Fruit fly (Drosophila melanogaster) whole organism, embryonic: Measurements from ENCODE around the gene Ssk.

Experiments
- ATbp ChIP-seq: fragments of 200-800 bp; sonication (Bioruptor generic); optimal IDR thresholded peaks from 2 replicates; lab custom pipeline; 2017; ENCODE audit warnings: missing biosample characterization, mild to moderate bottlenecking, missing genetic modification characterization, missing genetic modification reagents
- Awh ChIP-seq: fragments of 200-800 bp; sonication (Bioruptor generic); IDR thresholded peaks from 2 replicates; pipeline ENCODE4, ENCODE4 v1.3.6; 2022; ENCODE audit warnings: missing biosample characterization, missing genetic modification characterization
- CG10321 ChIP-seq: fragments of 200-800 bp; sonication (Bioruptor generic); IDR thresholded peaks from 2 replicates; pipeline ENCODE4 v1.3.6; 2022; ENCODE audit warnings: missing biosample characterization, missing genetic modification characterization
- CG12071 ChIP-seq: fragments of 200-800 bp; sonication (Bioruptor generic); optimal IDR thresholded peaks from 3 replicates; lab custom pipeline; 2018; ENCODE audit warnings: missing biosample characterization, mild to moderate bottlenecking, missing genetic modification characterization
- CG12155 ChIP-seq: fragments of 200-800 bp; sonication (Bioruptor generic); optimal IDR thresholded peaks from 3 replicates; lab custom pipeline; 2016; ENCODE audit warnings: missing biosample characterization, missing genetic modification characterization
- CG13123 ChIP-seq: fragments of 200-800 bp; sonication (Bioruptor generic); optimal IDR thresholded peaks from 2 replicates; lab custom pipeline; 2016; ENCODE audit warnings: missing biosample characterization, missing genetic modification characterization
- CG14014 ChIP-seq: fragments of 200-800 bp; sonication (Bioruptor generic); IDR thresholded peaks from 2 replicates; pipeline ENCODE4 v1.3.6; 2022; ENCODE audit warnings: missing biosample characterization, missing genetic modification characterization
- CG15269 ChIP-seq: fragments of 200-800 bp; sonication (Bioruptor generic); optimal IDR thresholded peaks from 2 replicates; lab custom pipeline; 2018; ENCODE audit warnings: missing biosample characterization, mild to moderate bottlenecking, missing genetic modification characterization, moderate library complexity
- CG1603 ChIP-seq: fragments of 200-800 bp; sonication (Bioruptor generic); optimal IDR thresholded peaks from 2 replicates; lab custom pipeline; 2019; ENCODE audit warnings: missing biosample characterization, mild to moderate bottlenecking, missing genetic modification characterization, moderate library complexity
- CG17328 ChIP-seq: fragments of 200-800 bp; sonication (Bioruptor generic); IDR thresholded peaks from 2 replicates; pipeline ENCODE4 v1.3.6; 2022; ENCODE audit warnings: missing biosample characterization, missing genetic modification characterization
- CG18011 ChIP-seq: fragments of 200-800 bp; sonication (Bioruptor generic); optimal IDR thresholded peaks from 2 replicates; lab custom pipeline; 2017; ENCODE audit warnings: missing biosample characterization, missing genetic modification characterization, mild to moderate bottlenecking, moderate library complexity, missing genotype
- CG18262 ChIP-seq: fragments of 200-800 bp; optimal IDR thresholded peaks from 3 replicates; lab custom pipeline; 2019; ENCODE audit warnings: missing biosample characterization, mild to moderate bottlenecking, missing genetic modification characterization, moderate library complexity
- CG18599 ChIP-seq: fragments of 200-800 bp; sonication (Bioruptor generic); optimal IDR thresholded peaks from 3 replicates; lab custom pipeline; 2017; ENCODE audit warnings: missing biosample characterization, missing genetic modification characterization, mild to moderate bottlenecking, moderate library complexity, missing genetic modification reagents
- CG2116 ChIP-seq: fragments of 200-800 bp; sonication (Bioruptor generic); optimal IDR thresholded peaks from 3 replicates; lab custom pipeline; 2018; ENCODE audit warnings: missing biosample characterization, mild to moderate bottlenecking, missing genetic modification characterization
- CG31388 ChIP-seq: fragments of 200-800 bp; sonication (Bioruptor generic); optimal IDR thresholded peaks from 2 replicates; lab custom pipeline; 2016; ENCODE audit warnings: missing biosample characterization, missing genetic modification characterization
- CG32532 ChIP-seq: fragments of 200-800 bp; sonication (Bioruptor generic); IDR thresholded peaks from 2 replicates; pipeline ENCODE4 v1.3.6; 2022; ENCODE audit warnings: missing biosample characterization, missing genetic modification characterization
- CG33213 ChIP-seq: fragments of 200-800 bp; sonication (Bioruptor generic); optimal IDR thresholded peaks from 3 replicates; lab custom pipeline; 2016; ENCODE audit warnings: missing biosample characterization, missing genetic modification characterization
- CG3995 ChIP-seq: fragments of 200-800 bp; sonication (Bioruptor generic); optimal IDR thresholded peaks from 3 replicates; lab custom pipeline; 2016; ENCODE audit warnings: missing biosample characterization, missing genetic modification characterization
- CG4730 ChIP-seq: fragments of 200-800 bp; sonication (Bioruptor generic); IDR thresholded peaks from 2 replicates; pipeline ENCODE4 v1.3.6; 2022; ENCODE audit warnings: missing biosample characterization, missing genetic modification characterization
- CG5180 ChIP-seq: fragments of 200-800 bp; sonication (Bioruptor generic); optimal IDR thresholded peaks from 3 replicates; lab custom pipeline; 2017; ENCODE audit warnings: missing biosample characterization, missing genetic modification characterization, mild to moderate bottlenecking, moderate library complexity, missing genetic modification reagents
- CG6683 ChIP-seq: fragments of 200-800 bp; sonication (Bioruptor generic); optimal IDR thresholded peaks from 2 replicates; lab custom pipeline; 2017; ENCODE audit warnings: missing biosample characterization, mild to moderate bottlenecking, missing genetic modification characterization, missing genetic modification reagents
- CG7556 ChIP-seq: fragments of 200-800 bp; sonication (Bioruptor generic); optimal IDR thresholded peaks from 2 replicates; lab custom pipeline; 2017; ENCODE audit warnings: missing biosample characterization, mild to moderate bottlenecking, missing genetic modification characterization
- CG7839 ChIP-seq: fragments of 200-800 bp; sonication (Bioruptor generic); optimal IDR thresholded peaks from 3 replicates; lab custom pipeline; 2018; ENCODE audit warnings: missing biosample characterization, mild to moderate bottlenecking, missing genetic modification characterization, moderate library complexity
- CG9215 ChIP-seq: fragments of 200-800 bp; sonication (Bioruptor generic); IDR thresholded peaks from 2 replicates; pipeline ENCODE4 v1.3.6; 2022; ENCODE audit warnings: missing biosample characterization, missing genetic modification characterization
- CG9437 ChIP-seq: fragments of 200-800 bp; sonication (Bioruptor generic); optimal IDR thresholded peaks from 2 replicates; lab custom pipeline; 2018; ENCODE audit warnings: missing biosample characterization, mild to moderate bottlenecking, missing genetic modification characterization
- CkIIα-i1 ChIP-seq: fragments of 200-800 bp; sonication (Bioruptor generic); IDR thresholded peaks from 2 replicates; pipeline ENCODE4 v1.3.6; 2022; ENCODE audit warnings: missing biosample characterization, missing genetic modification characterization
- Doc3 ChIP-seq: fragments of 200-800 bp; sonication (Bioruptor generic); IDR thresholded peaks from 3 replicates; pipeline ENCODE4 v1.3.6; 2022; ENCODE audit warnings: missing biosample characterization, missing genetic modification characterization; ENCODE audit not compliant: partially characterized antibody
- Drgx ChIP-seq: fragments of 200-800 bp; sonication (Bioruptor generic); IDR thresholded peaks from 2 replicates; pipeline ENCODE4 v1.3.6; 2022; ENCODE audit warnings: missing biosample characterization, missing genetic modification characterization
- Ets65A ChIP-seq: fragments of 200-800 bp; sonication (Bioruptor generic); peaks from one replicate; lab custom pipeline; 2016; ENCODE audit warnings: missing biosample characterization, missing genetic modification characterization
- MTF-1 ChIP-seq: fragments of 200-800 bp; sonication (Bioruptor generic); optimal IDR thresholded peaks from 2 replicates; lab custom pipeline; 2018; ENCODE audit warnings: missing biosample characterization, mild to moderate bottlenecking, missing genetic modification characterization, borderline replicate concordance
- NC2α ChIP-seq: fragments of 200-800 bp; sonication (Bioruptor generic); optimal IDR thresholded peaks from 2 replicates; lab custom pipeline; 2016; ENCODE audit warnings: missing biosample characterization, missing genetic modification characterization
- NC2β ChIP-seq: fragments of 200-800 bp; sonication (Bioruptor generic); optimal IDR thresholded peaks from 2 replicates; lab custom pipeline; 2016; ENCODE audit warnings: missing biosample characterization, missing genetic modification characterization
- Oli ChIP-seq: fragments of 200-800 bp; sonication (Bioruptor generic); optimal IDR thresholded peaks from 2 replicates; lab custom pipeline; 2018; ENCODE audit warnings: missing biosample characterization, mild to moderate bottlenecking, missing genetic modification characterization, moderate library complexity
- Opbp ChIP-seq: fragments of 200-800 bp; sonication (Bioruptor generic); IDR thresholded peaks from 3 replicates; pipeline ENCODE4 v1.3.6; 2022; ENCODE audit warnings: missing biosample characterization, missing genetic modification characterization; ENCODE audit not compliant: partially characterized antibody
- Side ChIP-seq: fragments of 200-800 bp; sonication (Bioruptor generic); optimal IDR thresholded peaks from 2 replicates; lab custom pipeline; 2016; ENCODE audit warnings: missing biosample characterization, missing genetic modification characterization
- Sox102F ChIP-seq: fragments of 200-800 bp; sonication (Bioruptor generic); optimal IDR thresholded peaks from 2 replicates; lab custom pipeline; 2018; ENCODE audit warnings: missing biosample characterization, mild to moderate bottlenecking, missing genetic modification characterization, moderate library complexity
- az2 ChIP-seq: fragments of 200-800 bp; sonication (Bioruptor generic); optimal IDR thresholded peaks from 3 replicates; lab custom pipeline; 2016; ENCODE audit warnings: missing biosample characterization, missing genetic modification characterization
- cad ChIP-seq: fragments of >200 bp; optimal IDR thresholded peaks from 2 replicates; lab custom pipeline; 2017; ENCODE audit warnings: missing biosample characterization, missing genetic modification characterization
- chif ChIP-seq, 2 experiments: fragments of 200-800 bp; sonication (Bioruptor generic); optimal IDR thresholded peaks; 3 replicates each; lab custom pipeline; 2016; ENCODE audit warnings: missing biosample characterization in 2 of 2, missing genetic modification characterization in 2 of 2
- danr ChIP-seq: fragments of 200-800 bp; sonication (Bioruptor generic); IDR thresholded peaks from 2 replicates; pipeline ENCODE4 v1.3.6; 2022; ENCODE audit warnings: missing biosample characterization, missing genetic modification characterization
- fd3F ChIP-seq: fragments of 200-800 bp; sonication (Bioruptor generic); optimal IDR thresholded peaks from 2 replicates; lab custom pipeline; 2018; ENCODE audit warnings: missing biosample characterization, mild to moderate bottlenecking, missing genetic modification characterization, moderate library complexity
- jumu ChIP-seq: fragments of 200-800 bp; sonication (Bioruptor generic); optimal IDR thresholded peaks from 3 replicates; lab custom pipeline; 2016; ENCODE audit warnings: missing biosample characterization, missing genetic modification characterization
- kah ChIP-seq: fragments of 200-800 bp; sonication (Bioruptor generic); optimal IDR thresholded peaks from 2 replicates; lab custom pipeline; 2018; ENCODE audit warnings: missing biosample characterization, mild to moderate bottlenecking, missing genetic modification characterization
- lmd ChIP-seq: fragments of 200-800 bp; sonication (Bioruptor generic); IDR thresholded peaks from 2 replicates; pipeline ENCODE4 v1.3.6; 2022; ENCODE audit warnings: missing biosample characterization, missing genetic modification characterization
- mirr ChIP-seq: fragments of 200-800 bp; sonication (Bioruptor generic); optimal IDR thresholded peaks from 3 replicates; lab custom pipeline; 2018; ENCODE audit warnings: missing biosample characterization, mild to moderate bottlenecking, missing genetic modification characterization
- nom ChIP-seq: fragments of 200-800 bp; sonication (Bioruptor generic); optimal IDR thresholded peaks from 2 replicates; lab custom pipeline; 2017; ENCODE audit warnings: missing biosample characterization, missing genetic modification characterization, mild to moderate bottlenecking, moderate library complexity, missing genetic modification reagents
- pan ChIP-seq, 4 experiments: fragments of >200 bp in 3 of 4; fragments of 200-800 bp in 1 of 4; sonication (Bioruptor generic) in 1 of 4; optimal IDR thresholded peaks in 3 of 4; IDR thresholded peaks in 1 of 4; 2 replicates each; pipeline versions ENCODE4 v1.3.6 to Lab custom; 2017 to 2022; ENCODE audit warnings: missing biosample characterization in 2 of 4, missing genetic modification characterization in 2 of 4, mixed read lengths in 1 of 4
- sob ChIP-seq: fragments of 200-800 bp; sonication (Bioruptor generic); IDR thresholded peaks from 2 replicates; pipeline ENCODE4 v1.3.6; 2022; ENCODE audit warnings: missing biosample characterization, missing genetic modification characterization
- tx ChIP-seq: fragments of 200-800 bp; sonication (Bioruptor generic); optimal IDR thresholded peaks from 2 replicates; lab custom pipeline; 2016; ENCODE audit warnings: missing biosample characterization, missing genetic modification characterization

Ssk gene

dm6 chr3L:20185206-20185868 lies 3.0 kb upstream of the Ssk start (continued):
- TF ChIP-seq Side (GFP tag; lab: Kevin White, UChicago) (no peak), Opbp (GFP tag; lab: Robert Waterston, UW) (no peak), CG32532 (peak; percentile 42; the same call in 1 of the 2 replicates), nom (GFP tag; lab: Kevin White, UChicago) (no peak), kah (no peak), mirr (GFP tag; lab: Kevin White, UChicago) (no peak), CG5180 (GFP tag; lab: Kevin White, UChicago) (no peak), CG13123 (peak; percentile 37), NC2β (GFP tag; lab: Kevin White, UChicago) (no peak), CG14014 (peak; percentile 58), chif (GFP tag; optimal IDR thresholded peaks at IDR 0.05; lab: Kevin White, UChicago) (no peak), CG4730 (GFP tag; lab: Robert Waterston, UW) (no peak), cad (GFP tag; lab: Kevin White, UChicago) (no peak), Oli (tag; lab: Kevin White, UChicago) (peak; percentile 77), CG2116 (peak; percentile 37), Ets65A (peak; percentile 78), CG17328 (no peak), CG18011 (GFP tag; lab: Kevin White, UChicago) (no peak), CG7839 (tag; lab: Kevin White, UChicago) (peak; percentile 75), CG9215 (GFP tag; lab: Robert Waterston, UW) (no peak; the same call in 1 of the 2 replicates), Drgx (GFP tag; lab: Robert Waterston, UW) (no peak), CG12071 (GFP tag; lab: Kevin White, UChicago) (no peak), CG9437 (GFP tag; lab: Kevin White, UChicago) (peak; percentile 59), jumu (GFP tag; lab: Kevin White, UChicago) (no peak), az2 (peak; percentile 40), CG18262 (tag; lab: Kevin White, UChicago) (peak; percentile 29), ATbp (GFP tag; lab: Kevin White, UChicago) (peak; percentile 29), tx (GFP tag; lab: Kevin White, UChicago) (peak; percentile 16), sob (peak; percentile 44; the same call in 1 of the 2 replicates), pan (optimal IDR thresholded peaks at IDR 0.05; lab: Kevin White, UChicago) (no peak), pan (GFP tag; optimal IDR thresholded peaks at IDR 0.05 in 1 of 2, IDR thresholded peaks at IDR 0.05 in 1 of 2) (no peak), CG15269 (tag; lab: Kevin White, UChicago) (peak; percentile 62), Doc3 (no peak), Sox102F (GFP tag; lab: Kevin White, UChicago) (peak; percentile 68), CG6683 (GFP tag; lab: Kevin White, UChicago) (peak; percentile 0), CG1603 (tag; lab: Kevin White, UChicago) (no peak), Awh (GFP tag; lab: Robert Waterston, UW) (no peak), fd3F (peak; percentile 37), CG7556 (GFP tag; lab: Kevin White, UChicago) (peak; percentile 83), lmd (peak; percentile 35; the same call in 1 of the 2 replicates), CG33213 (peak; percentile 7), CG12155 (GFP tag; lab: Kevin White, UChicago) (peak; percentile 53), CG18599 (GFP tag; lab: Kevin White, UChicago) (peak; percentile 82), CG10321 (GFP tag; lab: Robert Waterston, UW) (no peak), danr (GFP tag; lab: Robert Waterston, UW) (no peak), MTF-1 (no peak), CG31388 (no peak), NC2α (GFP tag; lab: Kevin White, UChicago) (no peak), CkIIα-i1 (GFP tag; lab: Robert Waterston, UW) (no peak), CG3995 (GFP tag; lab: Kevin White, UChicago) (no peak)
